Worm (Caenorhabditis elegans): Measurements from ENCODE around the gene C14A11.6.

The C14A11.6 gene

DNA sequence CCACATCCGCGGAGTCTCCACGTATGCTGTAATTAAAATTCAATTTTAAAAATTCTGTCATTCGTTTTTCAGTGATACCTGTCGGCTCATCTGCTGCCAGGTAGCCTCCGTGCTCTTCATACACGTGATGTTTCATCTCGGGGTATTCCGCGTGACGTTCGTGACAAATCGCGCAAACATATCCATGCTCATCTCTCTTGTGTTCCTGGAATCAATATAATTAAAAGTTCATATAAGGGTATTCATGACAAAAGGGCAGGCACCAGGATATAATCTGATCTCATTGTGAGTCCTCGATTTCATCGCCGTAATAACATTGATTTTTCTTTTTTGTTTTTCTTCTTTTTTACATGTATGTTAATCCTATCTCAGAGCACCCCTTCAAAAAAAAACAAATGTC lies 40.0 kb upstream of the C14A11.6 start:
- TF ChIP-seq F55B11.4 (tag; optimal IDR thresholded peaks at IDR 0.05; ENCODE audit: borderline replicate concordance, insufficient read depth) (no peak), sea-2 (GFP tag; IDR thresholded peaks at IDR 0.05) (no peak), F49E8.2 (tag; optimal IDR thresholded peaks at IDR 0.05; ENCODE audit: insufficient read depth) (no peak), ztf-25 (GFP tag; IDR thresholded peaks at IDR 0.05) (no peak), ztf-26 (tag; optimal IDR thresholded peaks at IDR 0.05) (no peak), F39B2.1 (GFP tag; IDR thresholded peaks at IDR 0.05) (no peak), ztf-6 (GFP tag; IDR thresholded peaks at IDR 0.05) (no peak), nhr-80 (tag; optimal IDR thresholded peaks at IDR 0.05) (no peak), somi-1 (GFP tag; optimal IDR thresholded peaks at IDR 0.05) (no peak), snpc-3.4 (tag; optimal IDR thresholded peaks at IDR 0.05) (no peak), nhr-27 (tag; optimal IDR thresholded peaks at IDR 0.05) (no peak), ceh-27 (GFP tag; optimal IDR thresholded peaks at IDR 0.05) (no peak), lsl-1 (GFP tag; optimal IDR thresholded peaks at IDR 0.05) (no peak), mxl-1 (tag; optimal IDR thresholded peaks at IDR 0.05) (no peak), attf-5 (GFP tag; optimal IDR thresholded peaks at IDR 0.05) (no peak), madf-6 (GFP tag; IDR thresholded peaks at IDR 0.05) (no peak)

DNA sequence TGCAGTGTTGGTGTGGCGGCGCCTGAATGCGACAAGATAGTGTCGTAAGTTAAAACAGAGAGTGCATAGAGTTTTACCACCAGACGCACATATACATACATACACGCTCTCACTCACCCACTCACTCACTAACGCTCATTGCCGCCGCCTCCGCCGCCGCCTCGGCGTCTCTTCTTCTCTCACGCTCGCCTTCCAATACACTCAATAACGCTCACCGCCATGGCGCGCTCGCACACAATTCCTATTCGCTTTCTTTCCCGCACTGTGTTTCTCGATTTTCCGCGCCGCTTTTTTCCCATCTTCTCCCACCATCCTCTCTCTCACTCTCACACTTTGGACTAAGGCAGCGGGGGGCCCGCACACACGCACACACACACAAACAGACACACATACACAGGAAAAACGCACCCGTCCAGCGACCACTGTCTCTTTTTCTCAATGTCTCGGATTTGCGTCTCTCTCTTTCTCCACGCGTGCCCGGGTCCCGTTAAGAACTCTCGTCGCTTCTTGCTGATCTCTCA lies 38.5 kb upstream of the C14A11.6 start, which contains the start of gene kin-29:
Gene kin-29 (minus strand): TSS at position 51 of the 521 bp plus-strand sequence.
- peak; percentile 61 for TF ChIP-seq somi-1 (GFP tag; optimal IDR thresholded peaks at IDR 0.05)
- peak; percentile 66; the same call in 1 of the 2 replicates for TF ChIP-seq mcd-1 (GFP tag; IDR thresholded peaks at IDR 0.05)
- peak; percentile 81 for TF ChIP-seq egrh-3 (GFP tag; IDR thresholded peaks at IDR 0.05)
- TF ChIP-seq Y79H2A.3 (GFP tag; conservative IDR thresholded peaks at IDR 0.05), result no peak
- TF ChIP-seq sdz-38 (tag; optimal IDR thresholded peaks at IDR 0.05), result no peak
- no peak for TF ChIP-seq xnd-1 (tag; optimal IDR thresholded peaks at IDR 0.05)
- TF ChIP-seq dpff-1 (tag; optimal IDR thresholded peaks at IDR 0.05), result no peak
- peak; percentile 37 to 55 for TF ChIP-seq let-607 (tag; optimal IDR thresholded peaks at IDR 0.05)
- TF ChIP-seq ceh-100 (GFP tag; IDR thresholded peaks at IDR 0.05), result no peak
- TF ChIP-seq C06A6.2 (GFP tag; conservative IDR thresholded peaks at IDR 0.05), result peak; percentile 48; the same call in 1 of the 2 replicates
- TF ChIP-seq lin-54 (GFP tag; optimal IDR thresholded peaks at IDR 0.05), result peak; percentile 47
- peak; percentile 85 for TF ChIP-seq ztf-26 (tag; optimal IDR thresholded peaks at IDR 0.05)
- no peak for TF ChIP-seq F22D6.2 (tag; optimal IDR thresholded peaks at IDR 0.05)
- TF ChIP-seq tbp1 (GFP tag; optimal IDR thresholded peaks at IDR 0.05), result peak; percentile 41
- peak; percentile 15 for TF ChIP-seq snpc-4 (GFP tag; optimal IDR thresholded peaks at IDR 0.05)
- peak in 3 of 4 experiments; percentile 43 to 66 (median 66) for TF ChIP-seq snpc-4 (tag; optimal IDR thresholded peaks at IDR 0.05)
- no peak for TF ChIP-seq unc-62 (GFP tag; optimal IDR thresholded peaks at IDR 0.05)
- peak; percentile 64 for TF ChIP-seq atf-7 (tag; optimal IDR thresholded peaks at IDR 0.05)
- peak; percentile 85 for TF ChIP-seq attf-5 (GFP tag; optimal IDR thresholded peaks at IDR 0.05)
- TF ChIP-seq sea-2 (GFP tag; IDR thresholded peaks at IDR 0.05), result no peak
- TF ChIP-seq ekl-4 (GFP tag; IDR thresholded peaks at IDR 0.05), result peak; percentile 43; the same call in 1 of the 2 replicates
- no peak for TF ChIP-seq snpc-1.3 (tag; optimal IDR thresholded peaks at IDR 0.05; ENCODE audit: insufficient read depth)
- no peak for TF ChIP-seq cebp-2 (GFP tag; IDR thresholded peaks at IDR 0.05)
- TF ChIP-seq Y56A3A.18 (GFP tag; IDR thresholded peaks at IDR 0.05), result peak; percentile 82
- TF ChIP-seq zfh-2 (GFP tag; conservative IDR thresholded peaks at IDR 0.05), result peak; percentile 98
- TF ChIP-seq ztf-3 (GFP tag; optimal IDR thresholded peaks at IDR 0.05), result peak; percentile 59
- peak; percentile 7 for TF ChIP-seq ets-4 (GFP tag; optimal IDR thresholded peaks at IDR 0.05)
- peak; percentile 72; the same call in 1 of the 2 replicates for TF ChIP-seq lir-1 (GFP tag; conservative IDR thresholded peaks at IDR 0.05)
- TF ChIP-seq F37B4.10 (GFP tag; IDR thresholded peaks at IDR 0.05), result no peak
- no peak for TF ChIP-seq bed-2 (GFP tag; IDR thresholded peaks at IDR 0.05)
- peak; percentile 85 for TF ChIP-seq dox-1 (GFP tag; IDR thresholded peaks at IDR 0.05)
- no peak for TF ChIP-seq lag-1 (GFP tag; IDR thresholded peaks at IDR 0.05)
- no peak for TF ChIP-seq F39B2.1 (GFP tag; IDR thresholded peaks at IDR 0.05)
- TF ChIP-seq him-1 (tag; optimal IDR thresholded peaks at IDR 0.05), result no peak
- no peak; the same call in 1 of the 2 replicates for TF ChIP-seq ceh-91 (GFP tag; IDR thresholded peaks at IDR 0.05)
- TF ChIP-seq B0336.3 (GFP tag; IDR thresholded peaks at IDR 0.05), result peak; percentile 85
